Fruit fly (Drosophila melanogaster) whole organism, embryonic: ENCODE measurements around the gene Lon.

Experiments
- Aef1 ChIP-seq: fragments of 200-800 bp; sonication (Bioruptor generic); IDR thresholded peaks from 3 replicates; pipeline ENCODE4 v1.3.6; 2022; ENCODE audit warnings: missing biosample characterization, missing genetic modification characterization
- CG10431 ChIP-seq: fragments of 200-800 bp; sonication (Bioruptor generic); optimal IDR thresholded peaks from 3 replicates; lab custom pipeline; 2018; ENCODE audit warnings: missing biosample characterization, mild to moderate bottlenecking, missing genetic modification characterization
- CG11398 ChIP-seq: fragments of 200-800 bp; sonication (Bioruptor generic); optimal IDR thresholded peaks from 2 replicates; lab custom pipeline; 2016; ENCODE audit warnings: missing biosample characterization, missing genetic modification characterization
- CG12104 ChIP-seq: fragments of 200-800 bp; sonication (Bioruptor generic); optimal IDR thresholded peaks from 3 replicates; lab custom pipeline; 2016; ENCODE audit warnings: missing biosample characterization, missing genetic modification characterization
- CG12219 ChIP-seq: fragments of 200-800 bp; sonication (Bioruptor generic); optimal IDR thresholded peaks from 3 replicates; lab custom pipeline; 2018; ENCODE audit warnings: missing biosample characterization, mild to moderate bottlenecking, missing genetic modification characterization
- CG12659 ChIP-seq: fragments of 200-800 bp; sonication (Bioruptor generic); optimal IDR thresholded peaks from 3 replicates; lab custom pipeline; 2017; ENCODE audit warnings: mild to moderate bottlenecking, missing biosample characterization, missing genetic modification reagents, missing genetic modification characterization
- CG15514 ChIP-seq: fragments of 200-800 bp; sonication (Bioruptor generic); optimal IDR thresholded peaks from 3 replicates; lab custom pipeline; 2017; ENCODE audit warnings: missing biosample characterization, missing genetic modification characterization, mild to moderate bottlenecking, moderate library complexity, missing genetic modification reagents
- CG17328 ChIP-seq: fragments of 200-800 bp; sonication (Bioruptor generic); IDR thresholded peaks from 2 replicates; pipeline ENCODE4 v1.3.6; 2022; ENCODE audit warnings: missing biosample characterization, missing genetic modification characterization
- CG17359 ChIP-seq: fragments of 200-800 bp; sonication (Bioruptor generic); optimal IDR thresholded peaks from 3 replicates; lab custom pipeline; 2018; ENCODE audit warnings: missing biosample characterization, mild to moderate bottlenecking, missing genetic modification characterization, moderate library complexity
- CG2120 ChIP-seq: fragments of 200-800 bp; sonication (Bioruptor generic); optimal IDR thresholded peaks from 3 replicates; lab custom pipeline; 2016; ENCODE audit warnings: missing biosample characterization, missing genetic modification characterization
- CG31365 ChIP-seq: fragments of 200-800 bp; sonication (Bioruptor generic); optimal IDR thresholded peaks from 2 replicates; lab custom pipeline; 2018; ENCODE audit warnings: missing biosample characterization, mild to moderate bottlenecking, missing genetic modification characterization
- CG3995 ChIP-seq: fragments of 200-800 bp; sonication (Bioruptor generic); optimal IDR thresholded peaks from 3 replicates; lab custom pipeline; 2016; ENCODE audit warnings: missing biosample characterization, missing genetic modification characterization
- CG4404 ChIP-seq: fragments of 200-800 bp; sonication (Bioruptor generic); IDR thresholded peaks from 2 replicates; pipeline ENCODE4 v1.3.6; 2022; ENCODE audit warnings: missing biosample characterization, missing genetic modification characterization
- CG4730 ChIP-seq: fragments of 200-800 bp; sonication (Bioruptor generic); IDR thresholded peaks from 2 replicates; pipeline ENCODE4 v1.3.6; 2022; ENCODE audit warnings: missing biosample characterization, missing genetic modification characterization
- CG6689 ChIP-seq: fragments of 200-800 bp; sonication (Bioruptor generic); IDR thresholded peaks from 2 replicates; pipeline ENCODE4 v1.3.6; 2022; ENCODE audit warnings: missing biosample characterization, missing genetic modification characterization
- CG6813 ChIP-seq: fragments of 200-800 bp; sonication (Bioruptor generic); optimal IDR thresholded peaks from 2 replicates; lab custom pipeline; 2017; ENCODE audit warnings: missing biosample characterization, missing genetic modification characterization, mild to moderate bottlenecking, moderate library complexity, missing genetic modification reagents
- CG6854 ChIP-seq: fragments of 200-800 bp; sonication (Bioruptor generic); optimal IDR thresholded peaks from 3 replicates; lab custom pipeline; 2017; ENCODE audit warnings: missing biosample characterization, mild to moderate bottlenecking, missing genetic modification characterization
- CG8478 ChIP-seq: fragments of >200 bp; optimal IDR thresholded peaks from 2 replicates; lab custom pipeline; 2018
- CG8944 ChIP-seq: fragments of 200-800 bp; sonication (Bioruptor generic); optimal IDR thresholded peaks from 3 replicates; lab custom pipeline; 2016; ENCODE audit warnings: missing biosample characterization, missing genetic modification characterization
- CG9932 ChIP-seq: fragments of 200-800 bp; sonication (Bioruptor generic); IDR thresholded peaks from 2 replicates; pipeline ENCODE4 v1.3.6; 2022; ENCODE audit warnings: missing biosample characterization, missing genetic modification characterization
- Drgx ChIP-seq: fragments of 200-800 bp; sonication (Bioruptor generic); IDR thresholded peaks from 2 replicates; pipeline ENCODE4 v1.3.6; 2022; ENCODE audit warnings: missing biosample characterization, missing genetic modification characterization
- Ets65A ChIP-seq: fragments of 200-800 bp; sonication (Bioruptor generic); peaks from one replicate; lab custom pipeline; 2016; ENCODE audit warnings: missing biosample characterization, missing genetic modification characterization
- Fer3 ChIP-seq: fragments of 200-800 bp; sonication (Bioruptor generic); optimal IDR thresholded peaks from 2 replicates; lab custom pipeline; 2018; ENCODE audit warnings: missing biosample characterization, mild to moderate bottlenecking, missing genetic modification characterization, moderate library complexity
- H15 ChIP-seq: fragments of 200-800 bp; sonication (Bioruptor generic); IDR thresholded peaks from 3 replicates; pipeline ENCODE4 v1.3.6; 2022; ENCODE audit warnings: missing biosample characterization, missing genetic modification characterization
- Hey ChIP-seq: fragments of 200-800 bp; sonication (Bioruptor generic); optimal IDR thresholded peaks from 3 replicates; lab custom pipeline; 2018; ENCODE audit warnings: missing biosample characterization, mild to moderate bottlenecking, missing genetic modification characterization
- Hr39 ChIP-seq: fragments of >200 bp; optimal IDR thresholded peaks from 2 replicates; lab custom pipeline; 2017
- Hr51 ChIP-seq, 2 experiments: fragments of 200-800 bp; sonication (Bioruptor generic); optimal IDR thresholded peaks; 2 replicates in 1 of 2; 3 replicates in 1 of 2; lab custom pipeline; 2016 to 2018; ENCODE audit warnings: missing biosample characterization in 2 of 2, missing genetic modification characterization in 2 of 2, mild to moderate bottlenecking in 1 of 2, moderate library complexity in 1 of 2
- Med ChIP-seq: fragments of 200-800 bp; sonication (Bioruptor generic); peaks from one replicate; lab custom pipeline; 2016; ENCODE audit warnings: missing biosample characterization, missing genetic modification characterization, mild to moderate bottlenecking, inconsistent platforms, moderate library complexity
- Mes4 ChIP-seq: fragments of 200-800 bp; sonication (Bioruptor generic); optimal IDR thresholded peaks from 2 replicates; lab custom pipeline; 2016; ENCODE audit warnings: missing biosample characterization, missing genetic modification characterization
- Nf-YA ChIP-seq: fragments of 200-800 bp; sonication (Bioruptor generic); IDR thresholded peaks from 2 replicates; pipeline ENCODE4 v1.3.6; 2022; ENCODE audit warnings: missing biosample characterization, missing genetic modification characterization
- Nf-YC ChIP-seq: fragments of 200-800 bp; optimal IDR thresholded peaks from 3 replicates; lab custom pipeline; 2019; ENCODE audit warnings: missing biosample characterization, mild to moderate bottlenecking, missing genetic modification characterization, moderate library complexity
- PHDP ChIP-seq: fragments of 200-800 bp; sonication (Bioruptor generic); optimal IDR thresholded peaks from 3 replicates; lab custom pipeline; 2018; ENCODE audit warnings: missing biosample characterization, mild to moderate bottlenecking, missing genetic modification characterization, moderate library complexity
- Sox100B ChIP-seq: fragments of 200-800 bp; sonication (Bioruptor generic); optimal IDR thresholded peaks from 3 replicates; lab custom pipeline; 2018; ENCODE audit warnings: missing biosample characterization, mild to moderate bottlenecking, missing genetic modification characterization
- ara ChIP-seq: fragments of 200-800 bp; sonication (Bioruptor generic); IDR thresholded peaks from 2 replicates; pipeline ENCODE4 v1.3.6; 2022; ENCODE audit warnings: missing biosample characterization, missing genetic modification characterization
- ase ChIP-seq: fragments of 200-800 bp; sonication (Bioruptor generic); IDR thresholded peaks from 3 replicates; pipeline ENCODE4 v1.3.6; 2022; ENCODE audit warnings: missing biosample characterization, missing genetic modification characterization
- caup ChIP-seq: fragments of 200-800 bp; sonication (Bioruptor generic); optimal IDR thresholded peaks from 3 replicates; lab custom pipeline; 2017; ENCODE audit warnings: missing biosample characterization, mild to moderate bottlenecking, missing genetic modification characterization, moderate library complexity; ENCODE audit not compliant: severe bottlenecking
- cg ChIP-seq: fragments of 200-800 bp; sonication (Bioruptor generic); optimal IDR thresholded peaks from 3 replicates; lab custom pipeline; 2019; ENCODE audit warnings: missing biosample characterization, mild to moderate bottlenecking, missing genetic modification characterization, moderate library complexity
- dimm ChIP-seq: fragments of 200-800 bp; sonication (Bioruptor generic); IDR thresholded peaks from 2 replicates; pipeline ENCODE4 v1.3.6; 2022; ENCODE audit warnings: missing biosample characterization, missing genetic modification characterization
- ewg ChIP-seq: fragments of 200-800 bp; sonication (Bioruptor generic); optimal IDR thresholded peaks from 3 replicates; lab custom pipeline; 2017; ENCODE audit warnings: mild to moderate bottlenecking, missing biosample characterization, missing genetic modification reagents, missing genetic modification characterization
- gsb-n ChIP-seq: fragments of 200-800 bp; sonication (Bioruptor generic); optimal IDR thresholded peaks from 3 replicates; lab custom pipeline; 2018; ENCODE audit warnings: missing biosample characterization, mild to moderate bottlenecking, missing genetic modification characterization
- lov ChIP-seq, 2 experiments: fragments of 200-800 bp in 1 of 2; fragments of >200 bp in 1 of 2; sonication (Bioruptor generic) in 1 of 2; IDR thresholded peaks in 1 of 2; optimal IDR thresholded peaks in 1 of 2; 2 replicates in 1 of 2; 3 replicates in 1 of 2; pipeline versions ENCODE4 v1.3.6 to Lab custom; 2017 to 2022; ENCODE audit warnings: missing biosample characterization in 1 of 2, missing genetic modification characterization in 1 of 2
- nerfin-2 ChIP-seq: fragments of 200-800 bp; sonication (Bioruptor generic); IDR thresholded peaks from 2 replicates; pipeline ENCODE4 v1.3.6; 2022; ENCODE audit warnings: missing biosample characterization, missing genetic modification characterization; ENCODE audit not compliant: partially characterized antibody
- pfk ChIP-seq: fragments of 200-800 bp; sonication (Bioruptor generic); optimal IDR thresholded peaks from 2 replicates; lab custom pipeline; 2018; ENCODE audit warnings: missing biosample characterization, mild to moderate bottlenecking, missing genetic modification characterization, moderate library complexity
- ro ChIP-seq: fragments of 200-800 bp; sonication (Bioruptor generic); IDR thresholded peaks from 2 replicates; pipeline ENCODE4 v1.3.6; 2022; ENCODE audit warnings: missing biosample characterization, missing genetic modification characterization
- scrt ChIP-seq: fragments of 200-800 bp; sonication (Bioruptor generic); optimal IDR thresholded peaks from 2 replicates; lab custom pipeline; 2018; ENCODE audit warnings: missing biosample characterization, mild to moderate bottlenecking, missing genetic modification characterization, moderate library complexity
- sr ChIP-seq: fragments of 200-800 bp; sonication (Bioruptor generic); IDR thresholded peaks from 3 replicates; pipeline ENCODE4 v1.3.6; 2022; ENCODE audit warnings: missing biosample characterization, missing genetic modification characterization
- tap ChIP-seq: fragments of 200-800 bp; optimal IDR thresholded peaks from 3 replicates; lab custom pipeline; 2019; ENCODE audit warnings: missing biosample characterization, mild to moderate bottlenecking, missing genetic modification characterization, moderate library complexity
- zfh2 ChIP-seq: fragments of 200-800 bp; sonication (Bioruptor generic); optimal IDR thresholded peaks from 2 replicates; lab custom pipeline; 2016; ENCODE audit warnings: missing biosample characterization, missing genetic modification characterization

Lon gene

dm6 chr3L:19655923-19656322 is 43.9 kb upstream of the Lon start (continued):
- TF ChIP-seq CG12104 (GFP tag; lab: Kevin White, UChicago) (peak; percentile 59), CG4730 (GFP tag; lab: Robert Waterston, UW) (no peak), CG6854 (GFP tag; lab: Kevin White, UChicago) (no peak)

dm6 chr3L:19653470-19653869 is 41.5 kb upstream of the Lon start:
- TF ChIP-seq Med (peak; percentile 60), CG8478 (lab: Kevin White, UChicago) (peak; percentile 46), sr (GFP tag; lab: Robert Waterston, UW) (0 out of 3 replicates have a peak, but pooled peaks have one; percentile 8), Hr39 (lab: Kevin White, UChicago) (peak; percentile 89), cg (GFP tag; lab: Kevin White, UChicago) (no peak), CG12219 (no peak), pfk (GFP tag; lab: Kevin White, UChicago) (no peak), ro (0 out of 2 replicates have a peak, but pooled peaks have one; percentile 5), CG9932 (GFP tag; lab: Robert Waterston, UW) (0 out of 2 replicates have a peak, but pooled peaks have one; percentile 26), CG4404 (0 out of 2 replicates have a peak, but pooled peaks have one; percentile 18), Ets65A (peak; percentile 65)

dm6 chr3L:19650588-19650987 is 38.6 kb upstream of the Lon start:
- TF ChIP-seq ara (no peak), CG8944 (GFP tag; lab: Kevin White, UChicago) (no peak), zfh2 (no peak), Sox100B (no peak), CG31365 (tag; lab: Kevin White, UChicago) (no peak), CG11398 (GFP tag; lab: Kevin White, UChicago) (no peak), CG15514 (no peak), Hr51 (GFP tag; optimal IDR thresholded peaks at IDR 0.05; lab: Kevin White, UChicago) (no peak), H15 (0 out of 3 replicates have a peak, but pooled peaks have one; percentile 17), CG12659 (GFP tag; lab: Kevin White, UChicago) (no peak), PHDP (tag; lab: Kevin White, UChicago) (no peak), lov (optimal IDR thresholded peaks at IDR 0.05; lab: Kevin White, UChicago) (no peak), lov (GFP tag; IDR thresholded peaks at IDR 0.05; lab: Robert Waterston, UW) (no peak), CG17359 (tag; lab: Kevin White, UChicago) (peak; percentile 78), Nf-YC (no peak), caup (GFP tag; lab: Kevin White, UChicago) (no peak), ase (GFP tag; lab: Robert Waterston, UW) (no peak), CG2120 (GFP tag; lab: Kevin White, UChicago) (no peak), scrt (GFP tag; lab: Kevin White, UChicago) (no peak), Aef1 (GFP tag; lab: Robert Waterston, UW) (no peak), CG6813 (GFP tag; lab: Kevin White, UChicago) (no peak), nerfin-2 (GFP tag; lab: Robert Waterston, UW) (no peak), Fer3 (tag; lab: Kevin White, UChicago) (no peak), Mes4 (no peak), Med (peak; percentile 68), Drgx (GFP tag; lab: Robert Waterston, UW) (peak; percentile 24; the same call in 1 of the 2 replicates), CG10431 (no peak), ewg (GFP tag; lab: Kevin White, UChicago) (no peak), CG6689 (no peak), CG17328 (no peak), tap (no peak), dimm (GFP tag; lab: Robert Waterston, UW) (no peak), Nf-YA (no peak), Hey (tag; lab: Kevin White, UChicago) (no peak), CG3995 (no peak), gsb-n (tag; lab: Kevin White, UChicago) (no peak)
